Fruit fly (Drosophila melanogaster): Measurements from ENCODE around the gene CG11983.

CG11983 gene

dm6 chr3R:9057398-9058058, 49.4 kb downstream of the CG11983 start:
- TF ChIP-seq GATAd (GFP tag; optimal IDR thresholded peaks at IDR 0.05) (no peak), sv (GFP tag; optimal IDR thresholded peaks at IDR 0.05) (peak; percentile 63), jim (GFP tag; optimal IDR thresholded peaks at IDR 0.05) (no peak), Abd-B (GFP tag; optimal IDR thresholded peaks at IDR 0.05) (no peak), tai (GFP tag; optimal IDR thresholded peaks at IDR 0.05) (no peak), dmrt93B (GFP tag; optimal IDR thresholded peaks at IDR 0.05) (peak; percentile 81), CrebA (GFP tag; optimal IDR thresholded peaks at IDR 0.05; ENCODE audit: borderline replicate concordance) (no peak), Mio (GFP tag; optimal IDR thresholded peaks at IDR 0.05) (no peak), brk (GFP tag; optimal IDR thresholded peaks at IDR 0.05) (no peak), rgr (GFP tag; optimal IDR thresholded peaks at IDR 0.05) (peak; percentile 95), OdsH (GFP tag; optimal IDR thresholded peaks at IDR 0.05) (peak; percentile 96), sage (GFP tag; optimal IDR thresholded peaks at IDR 0.05) (peak; percentile 77), Jra (GFP tag; optimal IDR thresholded peaks at IDR 0.05) (peak; percentile 84), fru (GFP tag; optimal IDR thresholded peaks at IDR 0.05) (peak; percentile 91), ey (GFP tag; optimal IDR thresholded peaks at IDR 0.05) (peak; percentile 79), Sp1 (GFP tag; optimal IDR thresholded peaks at IDR 0.05) (peak; percentile 97), lola (GFP tag; optimal IDR thresholded peaks at IDR 0.05) (no peak), usp (GFP tag; optimal IDR thresholded peaks at IDR 0.05) (no peak), pan (optimal IDR thresholded peaks at IDR 0.05) (no peak), psq (GFP tag; optimal IDR thresholded peaks at IDR 0.05) (peak; percentile 92), N (GFP tag; optimal IDR thresholded peaks at IDR 0.05) (no peak), Hr83 (GFP tag; optimal IDR thresholded peaks at IDR 0.05; ENCODE audit: poor library complexity, severe bottlenecking) (peak; percentile 28), Vsx2 (GFP tag; optimal IDR thresholded peaks at IDR 0.05; ENCODE audit: partially characterized antibody) (peak; percentile 96), Hnf4 (GFP tag; optimal IDR thresholded peaks at IDR 0.05) (peak; percentile 91), woc (GFP tag; optimal IDR thresholded peaks at IDR 0.05) (peak; percentile 73), Rel (GFP tag; optimal IDR thresholded peaks at IDR 0.05) (no peak), Rel (tag; optimal IDR thresholded peaks at IDR 0.05) (no peak), Dif (GFP tag; optimal IDR thresholded peaks at IDR 0.05; ENCODE audit: partially characterized antibody) (peak; percentile 93), foxo (GFP tag; optimal IDR thresholded peaks at IDR 0.05) (peak in 1 of 2 experiments; percentile 94), Dfd (GFP tag; optimal IDR thresholded peaks at IDR 0.05) (no peak), br (GFP tag; optimal IDR thresholded peaks at IDR 0.05) (peak; percentile 84), h (GFP tag; optimal IDR thresholded peaks at IDR 0.05) (peak; percentile 90), Myc (optimal IDR thresholded peaks at IDR 0.05) (no peak), HLH106 (tag; optimal IDR thresholded peaks at IDR 0.05) (peak; percentile 96), CG9705 (GFP tag; optimal IDR thresholded peaks at IDR 0.05) (peak; percentile 72), CG32264 (GFP tag; optimal IDR thresholded peaks at IDR 0.05) (peak; percentile 21), dsf (GFP tag; optimal IDR thresholded peaks at IDR 0.05; ENCODE audit: borderline replicate concordance) (peak; percentile 81), dl (GFP tag; optimal IDR thresholded peaks at IDR 0.05; ENCODE audit: insufficient read depth in 1 of 2, partially characterized antibody in 2 of 2) (peak; percentile 83 to 90), Hr78 (GFP tag; optimal IDR thresholded peaks at IDR 0.05) (no peak)
